Worm (Caenorhabditis elegans) whole organism, L4/young adult: Measurements from ENCODE around the gene ufl-1.

Source experiments
- W03F9.2 ChIP-seq: fragments of 150-350 bp; optimal IDR thresholded peaks from 2 replicates; lab custom pipeline; 2014; ENCODE audit warnings: missing biosample characterization, missing genetic modification characterization
- dao-5 ChIP-seq: sonication (generic microtip); optimal IDR thresholded peaks from 2 replicates; lab custom pipeline; 2016; ENCODE audit warnings: missing genotype, missing genetic modification characterization, moderate library complexity, missing compliant biosample characterization
- him-1 ChIP-seq: sonication (generic microtip); optimal IDR thresholded peaks from 2 replicates; lab custom pipeline; 2016; ENCODE audit warnings: missing genotype, missing genetic modification reagents, missing genetic modification characterization, missing compliant biosample characterization

The ufl-1 gene

DNA sequence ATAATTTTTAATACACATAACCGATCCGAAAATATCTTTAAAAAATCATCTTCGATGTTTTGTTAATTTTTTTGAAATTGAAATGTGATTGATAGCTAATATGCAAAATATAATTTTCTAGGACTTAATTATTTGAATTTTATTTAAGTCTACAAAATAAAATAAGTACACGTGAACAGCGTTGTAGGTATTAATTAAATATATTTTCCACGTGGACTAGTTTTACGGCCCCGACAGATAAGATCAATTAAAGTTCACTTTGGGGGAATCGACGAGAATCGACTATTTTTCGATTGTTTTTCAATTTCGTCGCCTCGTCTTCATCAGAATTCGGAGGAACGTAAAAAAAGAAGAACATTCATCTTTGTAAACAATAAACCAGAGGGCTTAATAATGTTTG is 37.5 kb downstream of the ufl-1 start, which contains the start of gene C25A8.5:
TSS of gene C25A8.5 (plus strand) at position 301 of the 400 bp plus-strand sequence.
- TF ChIP-seq him-1 (tag; lab: Kevin White, UChicago) (no peak), dao-5 (tag; lab: Kevin White, UChicago) (no peak), W03F9.2 (no peak)

DNA sequence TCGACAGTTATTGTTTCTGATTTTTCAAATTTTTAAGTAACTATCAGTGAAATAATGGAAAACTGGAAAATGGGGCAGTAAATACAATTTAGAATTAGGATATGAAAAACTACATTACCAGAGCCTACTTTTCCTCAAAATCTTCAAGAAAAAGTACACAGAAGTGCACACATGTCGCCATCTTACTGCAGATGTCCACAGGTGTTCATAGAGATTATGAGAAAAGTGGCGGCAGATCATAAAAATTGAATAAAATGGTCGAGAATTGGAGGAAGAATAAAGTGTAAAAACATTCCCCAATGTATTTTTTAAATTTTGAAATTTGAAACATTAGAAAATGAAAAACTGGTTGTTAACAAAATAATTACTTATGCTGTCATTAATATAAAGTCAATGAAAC is 38.7 kb downstream of the ufl-1 start:
- no peak for TF ChIP-seq W03F9.2

DNA sequence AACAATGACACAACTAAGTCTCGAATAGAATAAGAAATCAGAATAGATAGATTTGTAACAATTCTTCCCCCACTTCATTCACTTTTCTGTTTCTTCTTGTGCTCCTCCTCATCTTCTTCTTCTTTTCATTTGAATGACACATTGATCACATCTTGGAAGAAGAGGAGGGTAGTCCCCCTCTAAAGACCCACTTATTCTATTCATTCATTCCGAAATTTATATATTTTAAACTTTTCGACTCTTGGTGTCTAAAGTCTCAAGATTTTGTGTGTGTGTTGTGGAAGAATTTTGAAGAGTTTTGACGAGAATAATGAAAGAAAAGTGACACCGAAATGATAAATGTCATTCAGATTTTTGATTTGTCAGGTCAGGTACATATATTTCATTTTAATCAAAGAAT is 45.6 kb downstream of the ufl-1 start:
- TF ChIP-seq him-1 (tag; lab: Kevin White, UChicago) (no peak), dao-5 (tag; lab: Kevin White, UChicago) (no peak), W03F9.2 (no peak)

DNA sequence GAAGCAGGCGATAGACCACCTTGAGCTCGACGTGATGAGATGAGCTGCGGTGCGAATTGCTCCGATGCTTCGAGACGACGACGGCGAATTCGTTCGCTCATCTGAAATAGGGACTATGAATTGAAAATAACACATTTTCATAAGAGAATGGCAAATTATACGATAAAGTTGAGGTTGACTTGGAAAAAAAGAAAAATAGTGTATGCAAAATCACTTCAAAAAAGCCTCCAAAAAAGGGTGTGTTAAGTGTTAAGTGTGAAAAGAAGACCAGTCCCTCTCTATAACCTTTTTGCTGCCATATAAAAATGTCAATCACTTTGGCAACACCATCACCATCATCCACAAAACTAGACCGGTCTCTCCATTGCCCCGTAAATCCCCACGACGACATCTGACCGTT is 49.8 kb downstream of the ufl-1 start, which contains the start of gene prkl-1:
TSS of gene prkl-1 (minus strand) at position 101 of the 400 bp plus-strand sequence.
- no peak for TF ChIP-seq dao-5 (tag; lab: Kevin White, UChicago)
- no peak for TF ChIP-seq W03F9.2
- TF ChIP-seq him-1 (tag; lab: Kevin White, UChicago), result no peak

DNA sequence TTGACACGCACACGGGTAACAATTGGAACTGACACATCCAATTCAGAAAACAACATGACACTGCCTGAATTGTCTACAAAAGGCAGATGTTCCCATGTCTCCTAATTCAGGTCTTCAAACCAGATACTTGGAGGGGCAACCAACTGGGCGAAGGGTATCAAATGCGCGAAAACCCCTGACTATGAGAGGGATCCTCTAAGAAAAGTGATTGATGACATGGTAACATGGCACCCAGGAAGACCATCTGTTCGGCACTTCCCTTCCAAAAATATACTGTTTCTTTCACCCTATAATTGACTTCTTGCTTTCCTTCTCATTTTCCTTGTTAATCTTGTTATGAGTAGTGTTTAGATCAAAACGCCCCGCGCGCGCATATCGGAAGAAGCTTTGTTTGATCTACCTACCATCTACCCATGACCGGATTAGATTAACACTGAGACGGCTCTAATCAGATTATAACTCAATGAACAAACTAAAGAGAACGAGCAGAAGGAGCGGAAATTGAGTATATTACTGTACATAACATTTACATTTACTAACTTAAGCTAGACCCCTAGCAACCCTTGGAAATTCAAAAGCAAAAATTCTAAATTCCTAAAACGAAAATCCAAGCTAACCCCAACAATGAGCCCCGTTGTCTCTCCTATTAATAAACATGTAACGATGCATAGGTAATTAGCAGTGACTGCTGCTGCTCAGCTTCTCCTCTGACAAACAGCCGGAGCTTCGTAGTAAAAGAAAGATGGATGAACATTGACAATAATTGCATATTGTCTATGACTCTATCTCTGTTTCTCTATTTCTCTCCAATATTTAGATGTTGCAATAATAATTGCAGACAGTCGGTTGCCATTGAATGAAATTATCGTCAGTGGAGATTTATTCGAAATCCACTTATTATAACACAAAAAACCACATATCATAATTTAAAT is 51.9 kb downstream of the ufl-1 start:
- TF ChIP-seq him-1 (tag; lab: Kevin White, UChicago) (no peak), W03F9.2 (no peak), dao-5 (tag; lab: Kevin White, UChicago) (no peak)
